Worm (Caenorhabditis elegans) whole organism, L2 larva: Measurements from ENCODE around the gene irk-1.

Experiments
- F13H6.1 ChIP-seq: sonication (generic microtip); optimal IDR thresholded peaks from 2 replicates; lab custom pipeline; 2016; ENCODE audit warnings: missing genetic modification characterization, missing compliant biosample characterization
- aly-2 ChIP-seq: fragments of 150-350 bp; optimal IDR thresholded peaks from 2 replicates; lab custom pipeline; 2014; ENCODE audit warnings: missing biosample characterization, missing genetic modification characterization
- dmd-4 ChIP-seq: sonication (generic microtip); optimal IDR thresholded peaks from 2 replicates; lab custom pipeline; 2017; ENCODE audit warnings: missing biosample characterization, missing genetic modification characterization
- lin-11 ChIP-seq: fragments of 150-350 bp; sonication (generic microtip); optimal IDR thresholded peaks from 2 replicates; lab custom pipeline; 2014; ENCODE audit warnings: missing biosample characterization, missing genetic modification characterization, inconsistent platforms, mixed read lengths
- lin-13 ChIP-seq: fragments of 150-350 bp; optimal IDR thresholded peaks from 2 replicates; lab custom pipeline; 2014; ENCODE audit warnings: missing biosample characterization, missing genetic modification reagents, missing genetic modification characterization
- nhr-12 ChIP-seq: fragments of 150-350 bp; optimal IDR thresholded peaks from 2 replicates; lab custom pipeline; 2014; ENCODE audit warnings: missing biosample characterization, missing genetic modification characterization
- nhr-237 ChIP-seq: fragments of 150-350 bp; optimal IDR thresholded peaks from 2 replicates; lab custom pipeline; 2014; ENCODE audit warnings: missing biosample characterization, missing genetic modification characterization
- skn-1 ChIP-seq: sonication (generic microtip); optimal IDR thresholded peaks from 2 replicates; lab custom pipeline; 2017; ENCODE audit warnings: missing biosample characterization, missing genetic modification characterization
- unc-39 ChIP-seq: fragments of 150-350 bp; optimal IDR thresholded peaks from 2 replicates; lab custom pipeline; 2014; ENCODE audit warnings: missing biosample characterization, missing genetic modification characterization
- zag-1 ChIP-seq: fragments of 150-350 bp; optimal IDR thresholded peaks from 2 replicates; lab custom pipeline; 2014; ENCODE audit warnings: missing biosample characterization, missing genetic modification characterization
- ztf-11 ChIP-seq: sonication (generic microtip); optimal IDR thresholded peaks from 2 replicates; lab custom pipeline; 2017; ENCODE audit warnings: missing biosample characterization, missing genetic modification characterization
- ztf-4 ChIP-seq: fragments of 150-350 bp; optimal IDR thresholded peaks from 2 replicates; lab custom pipeline; 2014; ENCODE audit warnings: missing biosample characterization, missing genetic modification characterization

DNA sequence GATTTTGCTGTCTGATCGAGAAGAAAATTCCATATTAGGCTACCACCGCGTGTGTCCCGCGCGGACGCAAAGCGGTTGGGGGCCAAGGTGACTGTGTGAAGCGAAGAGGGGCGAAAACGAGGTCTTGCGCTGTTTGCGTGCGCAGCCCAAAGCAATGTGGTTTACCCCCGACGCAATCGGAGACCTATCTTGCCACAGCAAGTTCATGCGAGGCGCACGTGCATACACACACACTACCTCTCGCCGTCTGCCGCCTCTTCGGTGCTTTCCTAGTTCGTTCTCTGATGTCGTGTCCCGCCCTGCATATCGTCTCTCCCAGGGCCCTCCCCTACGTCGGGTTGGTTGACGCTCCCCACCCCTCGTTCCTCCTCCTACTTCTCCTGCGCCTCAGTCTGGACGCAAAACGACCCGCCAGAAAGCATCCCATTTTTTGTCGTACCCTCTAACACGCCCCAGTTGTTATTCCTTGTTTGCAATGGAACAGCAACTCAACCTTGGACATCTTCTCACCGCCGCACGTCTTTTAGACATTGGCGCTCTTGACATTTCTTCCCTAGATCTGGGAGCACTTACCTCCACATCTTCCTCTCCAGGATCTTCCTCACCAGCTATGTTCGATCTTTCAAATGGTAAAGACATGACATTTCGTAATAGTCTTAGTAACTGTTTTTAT is 35.8 kb downstream of the irk-1 start, which contains the start of gene mdl-1:
- peak; percentile 84 for TF ChIP-seq lin-13 (GFP tag; lab: Kevin White, UChicago)
- no peak for TF ChIP-seq nhr-12 (tag; lab: Kevin White, UChicago)
- TF ChIP-seq unc-39 (tag; lab: Kevin White, UChicago): no peak
- peak; percentile 97 for TF ChIP-seq F13H6.1
- TF ChIP-seq dmd-4 (tag; lab: Kevin White, UChicago): no peak
- peak; percentile 93 for TF ChIP-seq zag-1 (tag; lab: Kevin White, UChicago)
- TF ChIP-seq ztf-4: peak; percentile 87
- TF ChIP-seq ztf-11 (tag; lab: Kevin White, UChicago): no peak
- TF ChIP-seq nhr-237 (tag; lab: Kevin White, UChicago): no peak
- TF ChIP-seq lin-11 (tag; lab: Kevin White, UChicago): peak; percentile 82
- no peak for TF ChIP-seq aly-2 (tag; lab: Kevin White, UChicago)
- TF ChIP-seq skn-1 (tag; lab: Kevin White, UChicago): no peak
